Fruit fly (Drosophila melanogaster) whole organism, embryonic: ENCODE results near the gene CG43610.

Experiments used
- Atf6 ChIP-seq: fragments of 200-800 bp; sonication (Bioruptor generic); IDR thresholded peaks from 2 replicates; pipeline ENCODE4 v1.3.6; 2022; ENCODE audit warnings: missing biosample characterization, missing genetic modification characterization
- CG10267 ChIP-seq: fragments of 200-800 bp; sonication (Bioruptor generic); optimal IDR thresholded peaks from 2 replicates; lab custom pipeline; 2018; ENCODE audit warnings: missing biosample characterization, mild to moderate bottlenecking, missing genetic modification characterization, moderate library complexity
- CG11085 ChIP-seq: fragments of 200-800 bp; sonication (Bioruptor generic); IDR thresholded peaks from 2 replicates; pipeline ENCODE4 v1.3.6; 2022; ENCODE audit warnings: missing biosample characterization, missing genetic modification characterization
- CG11093 ChIP-seq: fragments of 200-800 bp; sonication (Bioruptor generic); IDR thresholded peaks from 3 replicates; pipeline ENCODE4 v1.3.6; 2022; ENCODE audit warnings: missing biosample characterization, missing genetic modification characterization
- CG11398 ChIP-seq: fragments of 200-800 bp; sonication (Bioruptor generic); optimal IDR thresholded peaks from 2 replicates; lab custom pipeline; 2016; ENCODE audit warnings: missing biosample characterization, missing genetic modification characterization
- CG11695 ChIP-seq: fragments of 200-800 bp; sonication (Bioruptor generic); IDR thresholded peaks from 3 replicates; pipeline ENCODE4 v1.3.6; 2022; ENCODE audit warnings: missing biosample characterization, missing genetic modification characterization
- CG12104 ChIP-seq: fragments of 200-800 bp; sonication (Bioruptor generic); optimal IDR thresholded peaks from 3 replicates; lab custom pipeline; 2016; ENCODE audit warnings: missing biosample characterization, missing genetic modification characterization
- CG12155 ChIP-seq: fragments of 200-800 bp; sonication (Bioruptor generic); optimal IDR thresholded peaks from 3 replicates; lab custom pipeline; 2016; ENCODE audit warnings: missing biosample characterization, missing genetic modification characterization
- CG12391 ChIP-seq: fragments of 200-800 bp; sonication (Bioruptor generic); optimal IDR thresholded peaks from 3 replicates; lab custom pipeline; 2018; ENCODE audit warnings: missing biosample characterization, mild to moderate bottlenecking, missing genetic modification characterization, moderate library complexity
- CG15011 ChIP-seq: fragments of 200-800 bp; sonication (Bioruptor generic); optimal IDR thresholded peaks from 3 replicates; lab custom pipeline; 2018; ENCODE audit warnings: missing biosample characterization, mild to moderate bottlenecking, missing genetic modification characterization
- CG1529 ChIP-seq: fragments of 200-800 bp; sonication (Bioruptor generic); optimal IDR thresholded peaks from 3 replicates; lab custom pipeline; 2018; ENCODE audit warnings: missing biosample characterization, missing genetic modification characterization
- CG15479 ChIP-seq: fragments of 200-800 bp; sonication (Bioruptor generic); optimal IDR thresholded peaks from 3 replicates; lab custom pipeline; 2019; ENCODE audit warnings: missing biosample characterization, mild to moderate bottlenecking, missing genetic modification characterization, moderate library complexity
- CG1602 ChIP-seq: fragments of 200-800 bp; sonication (Bioruptor generic); optimal IDR thresholded peaks from 3 replicates; lab custom pipeline; 2016; ENCODE audit warnings: missing biosample characterization, missing genetic modification characterization
- CG18011 ChIP-seq: fragments of 200-800 bp; sonication (Bioruptor generic); optimal IDR thresholded peaks from 2 replicates; lab custom pipeline; 2017; ENCODE audit warnings: missing biosample characterization, missing genetic modification characterization, mild to moderate bottlenecking, moderate library complexity, missing genotype
- CG18619 ChIP-seq: fragments of 200-800 bp; sonication (Bioruptor generic); optimal IDR thresholded peaks from 3 replicates; lab custom pipeline; 2017; ENCODE audit warnings: missing biosample characterization, mild to moderate bottlenecking, missing genetic modification characterization
- CG30020 ChIP-seq: fragments of 200-800 bp; optimal IDR thresholded peaks from 2 replicates; lab custom pipeline; 2019; ENCODE audit warnings: missing biosample characterization, mild to moderate bottlenecking, missing genetic modification characterization, moderate library complexity
- CG5953 ChIP-seq: fragments of 200-800 bp; sonication (Bioruptor generic); IDR thresholded peaks from 2 replicates; pipeline ENCODE4 v1.3.6; 2022; ENCODE audit warnings: missing biosample characterization, missing genetic modification characterization
- CG6813 ChIP-seq: fragments of 200-800 bp; sonication (Bioruptor generic); optimal IDR thresholded peaks from 2 replicates; lab custom pipeline; 2017; ENCODE audit warnings: missing biosample characterization, missing genetic modification characterization, mild to moderate bottlenecking, moderate library complexity, missing genetic modification reagents
- CG7839 ChIP-seq: fragments of 200-800 bp; sonication (Bioruptor generic); optimal IDR thresholded peaks from 3 replicates; lab custom pipeline; 2018; ENCODE audit warnings: missing biosample characterization, mild to moderate bottlenecking, missing genetic modification characterization, moderate library complexity
- CG7928 ChIP-seq: fragments of 200-800 bp; sonication (Bioruptor generic); optimal IDR thresholded peaks from 2 replicates; lab custom pipeline; 2017; ENCODE audit warnings: missing biosample characterization, mild to moderate bottlenecking, missing genetic modification characterization
- CG8290 ChIP-seq, 3 experiments: fragments of 200-800 bp; sonication (Bioruptor generic); optimal IDR thresholded peaks; 2 replicates each; lab custom pipeline; 2016 to 2019; ENCODE audit warnings: missing biosample characterization in 3 of 3, missing genetic modification characterization in 3 of 3, mild to moderate bottlenecking in 2 of 3, moderate library complexity in 1 of 3
- CG8388 ChIP-seq: fragments of 200-800 bp; sonication (Bioruptor generic); optimal IDR thresholded peaks from 2 replicates; lab custom pipeline; 2019; ENCODE audit warnings: missing biosample characterization, mild to moderate bottlenecking, missing genetic modification characterization, moderate library complexity
- CG8944 ChIP-seq: fragments of 200-800 bp; sonication (Bioruptor generic); optimal IDR thresholded peaks from 3 replicates; lab custom pipeline; 2016; ENCODE audit warnings: missing biosample characterization, missing genetic modification characterization
- CG9437 ChIP-seq: fragments of 200-800 bp; sonication (Bioruptor generic); optimal IDR thresholded peaks from 2 replicates; lab custom pipeline; 2018; ENCODE audit warnings: missing biosample characterization, mild to moderate bottlenecking, missing genetic modification characterization
- CG9727 ChIP-seq: fragments of 200-800 bp; sonication (Bioruptor generic); optimal IDR thresholded peaks from 3 replicates; lab custom pipeline; 2017; ENCODE audit warnings: missing biosample characterization, mild to moderate bottlenecking, missing genetic modification characterization
- CG9817 ChIP-seq: fragments of 200-800 bp; sonication (Bioruptor generic); optimal IDR thresholded peaks from 2 replicates; lab custom pipeline; 2018; ENCODE audit warnings: missing biosample characterization, mild to moderate bottlenecking, missing genetic modification characterization, moderate library complexity
- D ChIP-seq, 2 experiments: fragments of 200-800 bp in 1 of 2; fragments of >200 bp in 1 of 2; sonication (Bioruptor generic) in 1 of 2; optimal IDR thresholded peaks; 2 replicates in 1 of 2; 3 replicates in 1 of 2; lab custom pipeline; 2017; ENCODE audit warnings: mild to moderate bottlenecking in 1 of 2, missing biosample characterization in 1 of 2, missing genetic modification characterization in 1 of 2, missing genetic modification reagents in 1 of 2
- Nf-YA ChIP-seq: fragments of 200-800 bp; sonication (Bioruptor generic); IDR thresholded peaks from 2 replicates; pipeline ENCODE4 v1.3.6; 2022; ENCODE audit warnings: missing biosample characterization, missing genetic modification characterization
- Nf-YC ChIP-seq: fragments of 200-800 bp; optimal IDR thresholded peaks from 3 replicates; lab custom pipeline; 2019; ENCODE audit warnings: missing biosample characterization, mild to moderate bottlenecking, missing genetic modification characterization, moderate library complexity
- Oli ChIP-seq: fragments of 200-800 bp; sonication (Bioruptor generic); optimal IDR thresholded peaks from 2 replicates; lab custom pipeline; 2018; ENCODE audit warnings: missing biosample characterization, mild to moderate bottlenecking, missing genetic modification characterization, moderate library complexity
- Sin3A ChIP-seq: fragments of >200 bp; optimal IDR thresholded peaks from 2 replicates; lab custom pipeline; 2018
- Sox102F ChIP-seq: fragments of 200-800 bp; sonication (Bioruptor generic); optimal IDR thresholded peaks from 2 replicates; lab custom pipeline; 2018; ENCODE audit warnings: missing biosample characterization, mild to moderate bottlenecking, missing genetic modification characterization, moderate library complexity
- Trl ChIP-seq, 3 experiments: fragments of >200 bp in 2 of 3; fragments of 200-800 bp in 1 of 3; sonication (Bioruptor generic) in 1 of 3; optimal IDR thresholded peaks; 2 replicates in 1 of 3; 3 replicates in 2 of 3; lab custom pipeline; 2016 to 2017; ENCODE audit warnings: missing biosample characterization in 1 of 3, missing genetic modification characterization in 1 of 3
- YL-1 ChIP-seq: fragments of 200-800 bp; sonication (Bioruptor generic); optimal IDR thresholded peaks from 3 replicates; lab custom pipeline; 2017; ENCODE audit warnings: missing biosample characterization, mild to moderate bottlenecking, missing genetic modification characterization
- ara ChIP-seq: fragments of 200-800 bp; sonication (Bioruptor generic); IDR thresholded peaks from 2 replicates; pipeline ENCODE4 v1.3.6; 2022; ENCODE audit warnings: missing biosample characterization, missing genetic modification characterization
- az2 ChIP-seq: fragments of 200-800 bp; sonication (Bioruptor generic); optimal IDR thresholded peaks from 3 replicates; lab custom pipeline; 2016; ENCODE audit warnings: missing biosample characterization, missing genetic modification characterization
- caup ChIP-seq: fragments of 200-800 bp; sonication (Bioruptor generic); optimal IDR thresholded peaks from 3 replicates; lab custom pipeline; 2017; ENCODE audit warnings: missing biosample characterization, mild to moderate bottlenecking, missing genetic modification characterization, moderate library complexity; ENCODE audit not compliant: severe bottlenecking
- dmrt11E ChIP-seq: fragments of 200-800 bp; sonication (Bioruptor generic); optimal IDR thresholded peaks from 3 replicates; lab custom pipeline; 2018; ENCODE audit warnings: missing biosample characterization, mild to moderate bottlenecking, missing genetic modification characterization, moderate library complexity
- en ChIP-seq: fragments of 200-800 bp; sonication (Bioruptor generic); optimal IDR thresholded peaks from 2 replicates; lab custom pipeline; 2016; ENCODE audit warnings: missing biosample characterization, missing genetic modification characterization
- gcm2 ChIP-seq: fragments of 200-800 bp; sonication (Bioruptor generic); optimal IDR thresholded peaks from 2 replicates; lab custom pipeline; 2016; ENCODE audit warnings: missing biosample characterization, missing genetic modification characterization
- gem ChIP-seq: fragments of 200-800 bp; sonication (Bioruptor generic); optimal IDR thresholded peaks from 2 replicates; lab custom pipeline; 2019; ENCODE audit warnings: missing biosample characterization, mild to moderate bottlenecking, missing genetic modification characterization, moderate library complexity
- onecut ChIP-seq: fragments of 200-800 bp; sonication (Bioruptor generic); IDR thresholded peaks from 2 replicates; pipeline ENCODE4 v1.3.6; 2022; ENCODE audit warnings: missing biosample characterization, missing genetic modification characterization
- pan ChIP-seq, 4 experiments: fragments of >200 bp in 3 of 4; fragments of 200-800 bp in 1 of 4; sonication (Bioruptor generic) in 1 of 4; optimal IDR thresholded peaks in 3 of 4; IDR thresholded peaks in 1 of 4; 2 replicates each; pipeline versions ENCODE4 v1.3.6 to Lab custom; 2017 to 2022; ENCODE audit warnings: missing biosample characterization in 2 of 4, missing genetic modification characterization in 2 of 4, mixed read lengths in 1 of 4
- phol ChIP-seq: fragments of 200-800 bp; sonication (Bioruptor generic); optimal IDR thresholded peaks from 3 replicates; lab custom pipeline; 2018; ENCODE audit warnings: missing biosample characterization, mild to moderate bottlenecking, missing genetic modification characterization, moderate library complexity
- slbo ChIP-seq: fragments of 200-800 bp; sonication (Bioruptor generic); IDR thresholded peaks from 2 replicates; pipeline ENCODE4 v1.3.6; 2022; ENCODE audit warnings: missing biosample characterization, missing genetic modification characterization
- stc ChIP-seq: fragments of 200-800 bp; sonication (Bioruptor generic); IDR thresholded peaks from 2 replicates; pipeline ENCODE4 v1.3.6; 2022; ENCODE audit warnings: missing biosample characterization, missing genetic modification characterization
- unpg ChIP-seq: fragments of 200-800 bp; sonication (Bioruptor generic); optimal IDR thresholded peaks from 3 replicates; lab custom pipeline; 2018; ENCODE audit warnings: missing biosample characterization, mild to moderate bottlenecking, missing genetic modification characterization, moderate library complexity
- z ChIP-seq: fragments of 200-800 bp; sonication (Bioruptor generic); IDR thresholded peaks from 3 replicates; pipeline ENCODE4 v1.3.6; 2022; ENCODE audit warnings: missing biosample characterization, missing genetic modification characterization

Gene CG43610

dm6 chr2L:6830264-6830729 is 31.3 kb downstream of the CG43610 start (continued):
- no peak for TF ChIP-seq CG11093 (GFP tag; lab: Robert Waterston, UW)
- peak; percentile 53 for TF ChIP-seq CG9437 (GFP tag; lab: Kevin White, UChicago)
- no peak for TF ChIP-seq CG18011 (GFP tag; lab: Kevin White, UChicago)
- peak; percentile 29 for TF ChIP-seq CG8290 (GFP tag; optimal IDR thresholded peaks at IDR 0.05; lab: Kevin White, UChicago)
- TF ChIP-seq CG8290 (tag; optimal IDR thresholded peaks at IDR 0.05; lab: Kevin White, UChicago) = peak in 1 of 2 experiments; percentile 2
- TF ChIP-seq gcm2 = no peak
- peak; percentile 85 for TF ChIP-seq dmrt11E (tag; lab: Kevin White, UChicago)
- no peak for TF ChIP-seq Nf-YA (GFP tag; lab: Robert Waterston, UW)
- TF ChIP-seq gem (tag; lab: Kevin White, UChicago) = peak; percentile 77
- TF ChIP-seq onecut (GFP tag; lab: Robert Waterston, UW) = peak; percentile 44
- TF ChIP-seq CG11398 (GFP tag; lab: Kevin White, UChicago) = no peak
- TF ChIP-seq unpg = peak; percentile 26
- peak; percentile 34 for TF ChIP-seq CG15479 (GFP tag; lab: Kevin White, UChicago)
- no peak for TF ChIP-seq D (optimal IDR thresholded peaks at IDR 0.05; lab: Kevin White, UChicago)
- TF ChIP-seq D (GFP tag; optimal IDR thresholded peaks at IDR 0.05; lab: Kevin White, UChicago) = peak; percentile 66
- no peak; the same call in 1 of the 2 replicates for TF ChIP-seq slbo
- peak; percentile 61 for TF ChIP-seq Oli (tag; lab: Kevin White, UChicago)
- TF ChIP-seq CG18619 (GFP tag; lab: Kevin White, UChicago) = peak; percentile 56
- no peak for TF ChIP-seq z (GFP tag; lab: Robert Waterston, UW)
- TF ChIP-seq CG9727 (GFP tag; lab: Kevin White, UChicago) = peak; percentile 89
- TF ChIP-seq CG8944 (GFP tag; lab: Kevin White, UChicago) = no peak
- peak; percentile 50 for TF ChIP-seq CG1602 (GFP tag; lab: Kevin White, UChicago)
- peak; percentile 71 for TF ChIP-seq CG12391
- no peak for TF ChIP-seq Sin3A
- TF ChIP-seq phol (tag; lab: Kevin White, UChicago) = peak; percentile 66
- no peak for TF ChIP-seq CG7928 (GFP tag; lab: Kevin White, UChicago)
- TF ChIP-seq CG12155 (GFP tag; lab: Kevin White, UChicago) = peak; percentile 24
- TF ChIP-seq az2 (GFP tag; lab: Kevin White, UChicago) = peak; percentile 77
- peak; percentile 31 for TF ChIP-seq CG12104 (GFP tag; lab: Kevin White, UChicago)
- TF ChIP-seq Atf6 (GFP tag; lab: Robert Waterston, UW) = peak; percentile 16; the same call in 1 of the 2 replicates
- peak; percentile 30 for TF ChIP-seq Nf-YC (tag; lab: Kevin White, UChicago)
- TF ChIP-seq Trl (optimal IDR thresholded peaks at IDR 0.05; lab: Kevin White, UChicago) = no peak
- peak; percentile 11 for TF ChIP-seq Trl (GFP tag; optimal IDR thresholded peaks at IDR 0.05; lab: Kevin White, UChicago)
- no peak for TF ChIP-seq pan (optimal IDR thresholded peaks at IDR 0.05; lab: Kevin White, UChicago)
- peak in 1 of 2 experiments; percentile 15 for TF ChIP-seq pan (GFP tag; optimal IDR thresholded peaks at IDR 0.05 in 1 of 2, IDR thresholded peaks at IDR 0.05 in 1 of 2)
- TF ChIP-seq YL-1 (GFP tag; lab: Kevin White, UChicago) = no peak
- TF ChIP-seq CG6813 (GFP tag; lab: Kevin White, UChicago) = peak; percentile 49
- peak; percentile 19 for TF ChIP-seq CG9817 (tag; lab: Kevin White, UChicago)
- TF ChIP-seq ara (GFP tag; lab: Robert Waterston, UW) = peak; percentile 64
- TF ChIP-seq Sox102F (GFP tag; lab: Kevin White, UChicago) = peak; percentile 35
- TF ChIP-seq CG5953 = no peak
- TF ChIP-seq CG10267 (tag; lab: Kevin White, UChicago) = peak; percentile 79
- peak; percentile 36 for TF ChIP-seq CG30020 (tag; lab: Kevin White, UChicago)
- peak; percentile 42 for TF ChIP-seq CG8388 (GFP tag; lab: Kevin White, UChicago)
- TF ChIP-seq CG11695 = 0 out of 3 replicates have a peak, but pooled peaks have one; percentile 54
- TF ChIP-seq CG1529 (GFP tag; lab: Kevin White, UChicago) = peak; percentile 51
- TF ChIP-seq caup (GFP tag; lab: Kevin White, UChicago) = peak; percentile 19
- TF ChIP-seq en = peak; percentile 17
- no peak for TF ChIP-seq stc (GFP tag; lab: Robert Waterston, UW)
- peak; percentile 70 for TF ChIP-seq CG7839
- TF ChIP-seq CG15011 (GFP tag; lab: Kevin White, UChicago) = peak; percentile 26
- no peak for TF ChIP-seq CG11085
